Worm (Caenorhabditis elegans) whole organism, early embryonic: ENCODE results near the gene nhr-19.

Experiments used
- F13C5.2 ChIP-seq: sonication (generic microtip); optimal IDR thresholded peaks from 2 replicates; lab custom pipeline; 2017; ENCODE audit warnings: mild to moderate bottlenecking, missing genetic modification characterization, inconsistent platforms, missing compliant biosample characterization
- aly-1 ChIP-seq: sonication (generic microtip); optimal IDR thresholded peaks from 2 replicates; lab custom pipeline; 2016; ENCODE audit warnings: missing genetic modification characterization, missing compliant biosample characterization
- ama-1 ChIP-seq: fragments of 150-350 bp; optimal IDR thresholded peaks from 2 replicates; lab custom pipeline; 2014
- ceh-13 ChIP-seq: fragments of 200-800 bp; sonication (Bioruptor generic); optimal IDR thresholded peaks from 2 replicates; lab custom pipeline; 2018; ENCODE audit warnings: mild to moderate bottlenecking, missing genetic modification characterization, missing compliant biosample characterization
- ceh-36 ChIP-seq: sonication (generic microtip); optimal IDR thresholded peaks from 2 replicates; lab custom pipeline; 2016; ENCODE audit warnings: missing genetic modification characterization, inconsistent platforms, missing compliant biosample characterization
- ets-7 ChIP-seq: sonication (generic microtip); optimal IDR thresholded peaks from 2 replicates; lab custom pipeline; 2016; ENCODE audit warnings: missing genotype, missing genetic modification characterization, missing compliant biosample characterization
- hmg-4 ChIP-seq: fragments of 200-800 bp; sonication (Bioruptor generic); optimal IDR thresholded peaks from 2 replicates; lab custom pipeline; 2018; ENCODE audit warnings: mild to moderate bottlenecking, missing genetic modification characterization, missing compliant biosample characterization
- hnd-1 ChIP-seq: sonication (generic microtip); optimal IDR thresholded peaks from 2 replicates; lab custom pipeline; 2016; ENCODE audit warnings: missing genetic modification characterization, missing compliant biosample characterization
- pes-1 ChIP-seq: fragments of 200-800 bp; sonication (Bioruptor generic); IDR thresholded peaks from 2 replicates; pipeline ENCODE4 v1.3.6; 2022; ENCODE audit warnings: missing genetic modification reagents, missing genetic modification characterization, missing compliant biosample characterization
- scrt-1 ChIP-seq: fragments of 200-800 bp; sonication (Bioruptor generic); IDR thresholded peaks from 2 replicates; pipeline ENCODE4 v1.3.6; 2022; ENCODE audit warnings: missing genetic modification characterization, missing compliant biosample characterization
- tbx-11 ChIP-seq: fragments of 200-800 bp; sonication (Bioruptor generic); IDR thresholded peaks from 2 replicates; pipeline ENCODE4 v1.3.6; 2022; ENCODE audit warnings: missing genetic modification characterization, missing compliant biosample characterization
- tra-4 ChIP-seq: sonication (generic microtip); optimal IDR thresholded peaks from 2 replicates; lab custom pipeline; 2017; ENCODE audit warnings: missing genetic modification characterization, missing compliant biosample characterization

The nhr-19 gene

ce11 chrII:9551536-9551935, 53.8 kb downstream of the nhr-19 start, which contains the start of gene F35H8.12:
Gene F35H8.12 (plus strand): TSS chrII:9551836.
- TF ChIP-seq scrt-1 (GFP tag; lab: Robert Waterston, UW) (no peak), ets-7 (tag; lab: Kevin White, UChicago) (no peak), pes-1 (no peak), ama-1 (lab: Kevin White, UChicago) (no peak), ceh-13 (GFP tag; lab: Kevin White, UChicago) (no peak)

ce11 chrII:9550718-9551117, 54.6 kb downstream of the nhr-19 start, which contains the start of gene sra-6:
Gene sra-6 (minus strand): TSS chrII:9550818.
- TF ChIP-seq ama-1 (lab: Kevin White, UChicago) = no peak
- TF ChIP-seq scrt-1 (GFP tag; lab: Robert Waterston, UW) = no peak
- no peak for TF ChIP-seq tra-4 (tag; lab: Kevin White, UChicago)
- TF ChIP-seq tbx-11 (GFP tag; lab: Robert Waterston, UW) = no peak
- no peak for TF ChIP-seq pes-1
- TF ChIP-seq hnd-1 (tag; lab: Kevin White, UChicago) = no peak
- TF ChIP-seq ceh-36 (tag; lab: Kevin White, UChicago) = no peak
- no peak for TF ChIP-seq hmg-4
- no peak for TF ChIP-seq aly-1 (tag; lab: Kevin White, UChicago)
- no peak for TF ChIP-seq F13C5.2 (tag; lab: Kevin White, UChicago)
